Fruit fly (Drosophila melanogaster) whole organism, adult: ENCODE results near the gene CG7457.

Source experiments
- CG5204 ChIP-seq: fragments of 200-800 bp; sonication (Bioruptor generic); optimal IDR thresholded peaks from 2 replicates; lab custom pipeline; 2016; ENCODE audit warnings: missing biosample characterization, missing genetic modification characterization
- Crg-1 ChIP-seq: fragments of 200-800 bp; sonication (Bioruptor generic); optimal IDR thresholded peaks from 2 replicates; lab custom pipeline; 2016; ENCODE audit warnings: missing biosample characterization, missing genetic modification characterization
- kay ChIP-seq: fragments of 200-800 bp; sonication (Bioruptor generic); peaks from one replicate; lab custom pipeline; 2016; ENCODE audit warnings: missing biosample characterization, missing genetic modification characterization, borderline replicate concordance
- toe ChIP-seq: fragments of 200-800 bp; sonication (Bioruptor generic); optimal IDR thresholded peaks from 2 replicates; lab custom pipeline; 2016; ENCODE audit warnings: missing biosample characterization, missing genetic modification characterization

DNA sequence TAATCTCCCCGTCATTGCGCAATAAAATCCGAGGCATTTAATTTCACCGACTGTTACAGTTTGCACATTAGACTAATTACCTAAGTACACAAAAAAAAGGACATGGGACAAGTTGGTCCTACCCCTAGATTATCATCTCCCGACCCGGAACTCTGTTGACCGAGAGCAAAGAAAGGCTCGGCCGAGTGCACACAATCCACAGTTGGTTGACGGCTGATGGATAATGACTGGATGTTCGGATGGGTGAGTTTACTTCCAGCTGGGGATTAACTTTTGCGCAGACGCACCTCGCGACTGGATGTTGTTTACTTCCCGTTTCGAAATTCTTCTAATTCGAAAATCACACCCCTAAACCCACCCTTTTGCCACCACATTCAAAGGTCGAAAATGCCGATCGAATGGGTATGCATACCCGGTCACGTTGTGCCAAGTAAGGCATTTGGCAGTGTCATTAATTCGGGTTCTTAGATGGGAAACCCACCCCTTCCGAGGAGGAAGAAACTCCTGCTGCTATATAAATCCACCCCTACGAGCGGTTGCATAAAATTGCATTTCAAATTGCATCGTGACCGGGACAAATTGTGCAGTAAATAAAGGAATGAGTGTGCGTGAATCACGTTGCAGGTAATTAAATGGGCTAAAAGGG lies 11.8 kb downstream of the CG7457 start:
- TF ChIP-seq kay (GFP tag; lab: Kevin White, UChicago) (no peak), Crg-1 (no peak), toe (GFP tag; lab: Kevin White, UChicago) (no peak), CG5204 (no peak)
